Fruit fly (Drosophila melanogaster): Measurements from ENCODE around the gene Hpr1.

The Hpr1 gene

dm6 chr3R:5789025-5789953 is 32.0 kb downstream of the Hpr1 start, which contains the start of the genes Hat1 and Rpn5:
Gene Hat1, minus strand, starts transcription at chr3R:5789384.
Gene Rpn5, plus strand, starts transcription at chr3R:5789493.
- peak; percentile 56; the same call in 1 of the 2 replicates for TF ChIP-seq Ets98B (GFP tag; IDR thresholded peaks at IDR 0.05)
- TF ChIP-seq D1 (tag; optimal IDR thresholded peaks at IDR 0.05), result no peak
- peak; percentile 64; the same call in 2 of the 3 replicates for TF ChIP-seq fd96Ca (GFP tag; IDR thresholded peaks at IDR 0.05)
- TF ChIP-seq CG12605 (GFP tag; IDR thresholded peaks at IDR 0.05), result no peak
- peak; percentile 49 for TF ChIP-seq CG34367 (tag; optimal IDR thresholded peaks at IDR 0.05)
- TF ChIP-seq CG13204 (GFP tag; optimal IDR thresholded peaks at IDR 0.05), result no peak
- peak; percentile 63 for TF ChIP-seq Pif1B (GFP tag; optimal IDR thresholded peaks at IDR 0.05)
- peak; percentile 71 for TF ChIP-seq CG14655 (GFP tag; optimal IDR thresholded peaks at IDR 0.05)
- TF ChIP-seq CG4496 (GFP tag; IDR thresholded peaks at IDR 0.05), result peak; percentile 68
- peak; percentile 61 for TF ChIP-seq CG8301 (tag; optimal IDR thresholded peaks at IDR 0.05)
- peak; percentile 79 for TF ChIP-seq Pif1A (GFP tag; optimal IDR thresholded peaks at IDR 0.05)
- no peak for TF ChIP-seq EcR (GFP tag; optimal IDR thresholded peaks at IDR 0.05)
- TF ChIP-seq CG10348 (GFP tag; IDR thresholded peaks at IDR 0.05), result no peak
- peak; percentile 3 for TF ChIP-seq gl (tag; optimal IDR thresholded peaks at IDR 0.05)
- peak; percentile 71 for TF ChIP-seq CG8159 (tag; optimal IDR thresholded peaks at IDR 0.05)
- peak; percentile 66 for TF ChIP-seq CG15710 (tag; optimal IDR thresholded peaks at IDR 0.05)
- peak; percentile 41 for TF ChIP-seq CG17806 (tag; optimal IDR thresholded peaks at IDR 0.05)
- peak; percentile 70 for TF ChIP-seq Snoo (tag; optimal IDR thresholded peaks at IDR 0.05)
- TF ChIP-seq CG32121 (GFP tag; IDR thresholded peaks at IDR 0.05), result no peak
- no peak; the same call in 1 of the 2 replicates for TF ChIP-seq rn (GFP tag; IDR thresholded peaks at IDR 0.05)
- peak; percentile 54 for TF ChIP-seq CG9948 (tag; optimal IDR thresholded peaks at IDR 0.05)

DNA sequence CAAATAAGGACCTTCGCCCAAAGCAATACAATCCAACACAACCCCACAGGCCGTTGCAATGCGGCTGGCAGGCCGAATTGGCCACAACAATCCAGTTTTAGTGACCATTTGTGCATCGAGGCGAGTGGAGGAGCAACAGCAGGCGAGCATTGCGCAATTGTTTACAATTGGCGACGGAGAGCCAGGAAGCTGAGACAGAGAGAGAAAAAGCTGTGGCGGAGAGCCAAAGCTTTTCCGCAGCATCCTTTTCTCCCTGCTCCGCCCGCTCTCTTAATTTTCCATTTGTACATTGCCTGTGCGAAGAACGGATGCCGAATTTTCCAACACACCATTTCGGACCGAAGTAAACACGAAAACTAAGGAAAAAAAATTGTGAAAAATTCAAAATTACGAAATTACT is 39.8 kb downstream of the Hpr1 start, which contains the start of gene kat-60L1:
TSS of gene kat-60L1 (plus strand) at position 301 of the 400 bp plus-strand sequence.
- TF ChIP-seq CG15710 (tag; optimal IDR thresholded peaks at IDR 0.05) (no peak), CG9948 (tag; optimal IDR thresholded peaks at IDR 0.05) (no peak), Pif1B (GFP tag; optimal IDR thresholded peaks at IDR 0.05) (no peak), CG14655 (GFP tag; optimal IDR thresholded peaks at IDR 0.05) (no peak)

dm6 chr3R:5780976-5781375 is 40.3 kb downstream of the Hpr1 start, which contains the start of gene CG2082:
Gene CG2082, minus strand, starts transcription at chr3R:5781076.
- no peak for TF ChIP-seq CG4496 (GFP tag; IDR thresholded peaks at IDR 0.05)
- no peak for TF ChIP-seq CG15710 (tag; optimal IDR thresholded peaks at IDR 0.05)
- no peak for TF ChIP-seq D1 (tag; optimal IDR thresholded peaks at IDR 0.05)
- TF ChIP-seq CG9948 (tag; optimal IDR thresholded peaks at IDR 0.05), result no peak
- no peak for TF ChIP-seq CG14655 (GFP tag; optimal IDR thresholded peaks at IDR 0.05)
- TF ChIP-seq CG32121 (GFP tag; IDR thresholded peaks at IDR 0.05), result no peak
- no peak for TF ChIP-seq Pif1A (GFP tag; optimal IDR thresholded peaks at IDR 0.05)
- no peak for TF ChIP-seq CG34367 (tag; optimal IDR thresholded peaks at IDR 0.05)
- no peak for TF ChIP-seq CG12605 (GFP tag; IDR thresholded peaks at IDR 0.05)
- TF ChIP-seq rn (GFP tag; IDR thresholded peaks at IDR 0.05), result no peak
- no peak for TF ChIP-seq CG13204 (GFP tag; optimal IDR thresholded peaks at IDR 0.05)
- TF ChIP-seq fd96Ca (GFP tag; IDR thresholded peaks at IDR 0.05), result no peak
- no peak for TF ChIP-seq Ets98B (GFP tag; IDR thresholded peaks at IDR 0.05)
- TF ChIP-seq CG8301 (tag; optimal IDR thresholded peaks at IDR 0.05), result no peak
- TF ChIP-seq EcR (GFP tag; optimal IDR thresholded peaks at IDR 0.05), result no peak
- no peak for TF ChIP-seq Snoo (tag; optimal IDR thresholded peaks at IDR 0.05)
- no peak for TF ChIP-seq CG17806 (tag; optimal IDR thresholded peaks at IDR 0.05)
- no peak for TF ChIP-seq gl (tag; optimal IDR thresholded peaks at IDR 0.05)
- TF ChIP-seq CG10348 (GFP tag; IDR thresholded peaks at IDR 0.05), result no peak

dm6 chr3R:5778731-5779593 is 42.3 kb downstream of the Hpr1 start, which contains the start of gene jagn:
Gene jagn, plus strand, starts transcription at chr3R:5779315.
- TF ChIP-seq rn (GFP tag; IDR thresholded peaks at IDR 0.05) (no peak), CG9948 (tag; optimal IDR thresholded peaks at IDR 0.05) (no peak), Snoo (tag; optimal IDR thresholded peaks at IDR 0.05) (peak; percentile 28), CG15710 (tag; optimal IDR thresholded peaks at IDR 0.05) (peak; percentile 23), CG32121 (GFP tag; IDR thresholded peaks at IDR 0.05) (no peak), CG34367 (tag; optimal IDR thresholded peaks at IDR 0.05) (no peak), Pif1B (GFP tag; optimal IDR thresholded peaks at IDR 0.05) (no peak), fd96Ca (GFP tag; IDR thresholded peaks at IDR 0.05) (peak; percentile 56; the same call in 2 of the 3 replicates), gl (tag; optimal IDR thresholded peaks at IDR 0.05) (no peak), CG10348 (GFP tag; IDR thresholded peaks at IDR 0.05) (no peak), CG17806 (tag; optimal IDR thresholded peaks at IDR 0.05) (no peak), CG12605 (GFP tag; IDR thresholded peaks at IDR 0.05) (no peak), CG14655 (GFP tag; optimal IDR thresholded peaks at IDR 0.05) (no peak), CG8301 (tag; optimal IDR thresholded peaks at IDR 0.05) (no peak), CG4496 (GFP tag; IDR thresholded peaks at IDR 0.05) (peak; percentile 33; the same call in 1 of the 3 replicates), EcR (GFP tag; optimal IDR thresholded peaks at IDR 0.05) (no peak), Ets98B (GFP tag; IDR thresholded peaks at IDR 0.05) (peak; percentile 25; the same call in 1 of the 2 replicates), CG8159 (tag; optimal IDR thresholded peaks at IDR 0.05) (no peak), Pif1A (GFP tag; optimal IDR thresholded peaks at IDR 0.05) (no peak)

All from whole organism, pupa.